Worm (Caenorhabditis elegans): Measurements from ENCODE around the gene K01A6.6.

DNA sequence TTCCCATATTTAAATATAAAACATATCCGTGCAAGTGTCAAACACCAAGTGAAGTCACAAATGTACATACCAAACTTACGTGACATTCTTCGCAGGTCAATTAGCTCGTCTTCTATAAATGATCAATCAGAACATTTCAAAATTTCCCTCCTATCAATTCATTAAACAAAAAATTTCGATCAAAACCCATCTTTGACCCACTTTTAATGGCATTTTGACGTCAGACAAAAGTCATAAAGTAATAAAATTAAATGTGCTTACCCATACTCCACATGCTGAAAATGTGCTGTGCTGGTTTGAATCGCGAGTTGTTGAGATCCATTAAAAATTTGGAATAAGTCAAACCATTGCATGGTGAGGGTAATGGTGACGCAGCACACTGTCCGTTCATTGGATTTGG, 34.6 kb downstream of the K01A6.6 start:
- TF ChIP-seq npax-4 (tag; optimal IDR thresholded peaks at IDR 0.05) (no peak), C38D4.7 (GFP tag; optimal IDR thresholded peaks at IDR 0.05) (no peak), hlh-15 (tag; optimal IDR thresholded peaks at IDR 0.05) (no peak), lin-11 (tag; optimal IDR thresholded peaks at IDR 0.05) (no peak), ceh-19 (GFP tag; optimal IDR thresholded peaks at IDR 0.05) (no peak), dmd-4 (tag; optimal IDR thresholded peaks at IDR 0.05; ENCODE audit: borderline replicate concordance) (no peak), ceh-9 (tag; optimal IDR thresholded peaks at IDR 0.05) (no peak), unc-86 (tag; optimal IDR thresholded peaks at IDR 0.05) (no peak), rnt-1 (tag; optimal IDR thresholded peaks at IDR 0.05) (no peak), che-1 (tag; optimal IDR thresholded peaks at IDR 0.05) (no peak), fax-1 (tag; optimal IDR thresholded peaks at IDR 0.05) (no peak), pha-4 (tag; optimal IDR thresholded peaks at IDR 0.05) (no peak)

Data from whole organism, late embryonic.